2 fruit fly cellular contexts compared by ENCODE assay signal in genomic region chrX:17503568-17503967, dm6.
TF ChIP-seq lines count a peak whose summit lies in the region.

No protein-coding gene starts in this region.

- TF ChIP-seq CTCF in whole organism, embryonic (GFP tag; optimal IDR thresholded peaks at IDR 0.05; lab: Kevin White, UChicago), result no peak

TF ChIP-seq in whole organism, embryonic, 481 proteins besides CTCF, POLR2A, EP300 and RAD21:
- no peak for TF ChIP-seq Drgx (GFP tag; IDR thresholded peaks at IDR 0.05; lab: Robert Waterston, UW)
- 0 out of 3 replicates have a peak, but pooled peaks have one; percentile 8 for TF ChIP-seq CG11695 (GFP tag; IDR thresholded peaks at IDR 0.05; lab: Robert Waterston, UW)
- TF ChIP-seq CG8388 (GFP tag; optimal IDR thresholded peaks at IDR 0.05; lab: Kevin White, UChicago), result peak; percentile 95
- TF ChIP-seq Scr (GFP tag; IDR thresholded peaks at IDR 0.05; lab: Robert Waterston, UW; ENCODE audit: partially characterized antibody), result no peak
- peak; percentile 41 for TF ChIP-seq Blimp-1 (GFP tag; optimal IDR thresholded peaks at IDR 0.05; lab: Kevin White, UChicago)
- no peak for TF ChIP-seq ken (GFP tag; IDR thresholded peaks at IDR 0.05; lab: Robert Waterston, UW)
- TF ChIP-seq Sox102F (GFP tag; optimal IDR thresholded peaks at IDR 0.05; lab: Kevin White, UChicago), result peak; percentile 21
- no peak for TF ChIP-seq CG2678 (tag; optimal IDR thresholded peaks at IDR 0.05; lab: Kevin White, UChicago)
- TF ChIP-seq nom (GFP tag; optimal IDR thresholded peaks at IDR 0.05; lab: Kevin White, UChicago), result no peak
- TF ChIP-seq Ssrp (tag; optimal IDR thresholded peaks at IDR 0.05; lab: Kevin White, UChicago), result peak; percentile 6
- no peak for TF ChIP-seq CG7928 (GFP tag; optimal IDR thresholded peaks at IDR 0.05; lab: Kevin White, UChicago)
- TF ChIP-seq CG9727 (GFP tag; optimal IDR thresholded peaks at IDR 0.05; lab: Kevin White, UChicago), result no peak

TF ChIP-seq in whole organism, wandering third instar larva, 38 proteins besides CTCF, POLR2A, EP300 and RAD21:
- TF ChIP-seq psq (GFP tag; optimal IDR thresholded peaks at IDR 0.05; lab: Kevin White, UChicago) (no peak), Dfd (GFP tag; optimal IDR thresholded peaks at IDR 0.05; lab: Kevin White, UChicago) (peak; percentile 9), br (GFP tag; optimal IDR thresholded peaks at IDR 0.05; lab: Kevin White, UChicago) (no peak), GATAd (GFP tag; optimal IDR thresholded peaks at IDR 0.05; lab: Kevin White, UChicago) (no peak)

Comparison
In these comparisons a context has a peak if more than half of its experiments do, and no peak if none do; other contexts are left out.
1. Of the 10 proteins assayed by ChIP-seq in both whole organism, embryonic and whole organism, wandering third instar larva: peak only in whole organism, embryonic: none; only in whole organism, wandering third instar larva: Dfd; in both: none; in neither: 9.